Fruit fly (Drosophila melanogaster) whole organism, prepupa: ENCODE results near the gene Hers.
A peak's percentile ranks its signal among the peaks of the same experiment; 100 is the strongest.

ENCODE experiments used
- CG10669 ChIP-seq: fragments of 200-800 bp; sonication (Bioruptor generic); optimal IDR thresholded peaks from 3 replicates; lab custom pipeline; 2018; ENCODE audit warnings: missing biosample characterization, mild to moderate bottlenecking, missing genetic modification characterization, moderate library complexity
- CG11762 ChIP-seq: fragments of 200-800 bp; sonication (Bioruptor generic); optimal IDR thresholded peaks from 3 replicates; lab custom pipeline; 2016; ENCODE audit warnings: missing biosample characterization, missing genetic modification characterization; ENCODE audit not compliant: insufficient read depth
- CG11902 ChIP-seq: fragments of 200-800 bp; sonication (Bioruptor generic); optimal IDR thresholded peaks from 3 replicates; lab custom pipeline; 2016; ENCODE audit warnings: missing biosample characterization, missing genetic modification characterization
- CG16779 ChIP-seq: fragments of 200-800 bp; sonication (Bioruptor generic); optimal IDR thresholded peaks from 3 replicates; lab custom pipeline; 2017; ENCODE audit warnings: missing biosample characterization, mild to moderate bottlenecking, missing genetic modification characterization
- CG3032 ChIP-seq: fragments of 200-800 bp; optimal IDR thresholded peaks from 2 replicates; lab custom pipeline; 2019; ENCODE audit warnings: missing biosample characterization, mild to moderate bottlenecking, missing genetic modification characterization, moderate library complexity
- CG31627 ChIP-seq: fragments of 200-800 bp; sonication (Bioruptor generic); optimal IDR thresholded peaks from 3 replicates; lab custom pipeline; 2016; ENCODE audit warnings: missing biosample characterization, missing genetic modification characterization
- CG32006 ChIP-seq: fragments of 200-800 bp; sonication (Bioruptor generic); optimal IDR thresholded peaks from 3 replicates; lab custom pipeline; 2017; ENCODE audit warnings: missing biosample characterization, mild to moderate bottlenecking, missing genetic modification characterization
- CG34406 ChIP-seq: fragments of 200-800 bp; sonication (Bioruptor generic); optimal IDR thresholded peaks from 3 replicates; lab custom pipeline; 2016; ENCODE audit warnings: missing biosample characterization, missing genetic modification characterization
- CG3919 ChIP-seq: fragments of 200-800 bp; sonication (Bioruptor generic); optimal IDR thresholded peaks from 3 replicates; lab custom pipeline; 2016; ENCODE audit warnings: missing biosample characterization, missing genetic modification characterization
- CG6163 ChIP-seq: fragments of 200-800 bp; sonication (Bioruptor generic); IDR thresholded peaks from 3 replicates; pipeline ENCODE4 v1.3.6; 2022; ENCODE audit warnings: missing biosample characterization, missing genetic modification characterization
- CG6276 ChIP-seq: fragments of 200-800 bp; sonication (Bioruptor generic); optimal IDR thresholded peaks from 2 replicates; lab custom pipeline; 2017; ENCODE audit warnings: missing biosample characterization, mild to moderate bottlenecking, missing genetic modification characterization
- CG6808 ChIP-seq: fragments of 200-800 bp; sonication (Bioruptor generic); optimal IDR thresholded peaks from 3 replicates; lab custom pipeline; 2017; ENCODE audit warnings: missing biosample characterization, missing genetic modification characterization, mild to moderate bottlenecking, moderate library complexity, missing genetic modification reagents
- CG6854 ChIP-seq: fragments of 200-800 bp; sonication (Bioruptor generic); optimal IDR thresholded peaks from 2 replicates; lab custom pipeline; 2017; ENCODE audit warnings: missing biosample characterization, mild to moderate bottlenecking, missing genetic modification characterization
- CG7368 ChIP-seq: fragments of 200-800 bp; sonication (Bioruptor generic); optimal IDR thresholded peaks from 3 replicates; lab custom pipeline; 2016; ENCODE audit warnings: missing biosample characterization, missing genetic modification characterization
- CG8319 ChIP-seq: fragments of 200-800 bp; sonication (Bioruptor generic); optimal IDR thresholded peaks from 3 replicates; lab custom pipeline; 2016; ENCODE audit warnings: missing biosample characterization, missing genetic modification characterization
- CG8632 ChIP-seq: fragments of 200-800 bp; sonication (Bioruptor generic); optimal IDR thresholded peaks from 3 replicates; lab custom pipeline; 2016; ENCODE audit warnings: missing biosample characterization, missing genetic modification characterization
- CG9139 ChIP-seq: fragments of 200-800 bp; sonication (Bioruptor generic); optimal IDR thresholded peaks from 3 replicates; lab custom pipeline; 2017; ENCODE audit warnings: missing biosample characterization, mild to moderate bottlenecking, missing genetic modification characterization
- Eip75B ChIP-seq: fragments of 200-800 bp; sonication (Bioruptor generic); optimal IDR thresholded peaks from 3 replicates; lab custom pipeline; 2016; ENCODE audit warnings: missing biosample characterization, missing genetic modification characterization
- Eip78C ChIP-seq: fragments of 200-800 bp; sonication (Bioruptor generic); peaks from one replicate; lab custom pipeline; 2016; ENCODE audit warnings: missing biosample characterization, missing genetic modification characterization
- Ets21C ChIP-seq: fragments of 200-800 bp; sonication (Bioruptor generic); optimal IDR thresholded peaks from 3 replicates; lab custom pipeline; 2016; ENCODE audit warnings: missing biosample characterization, missing genetic modification characterization
- Ets96B ChIP-seq: fragments of 200-800 bp; optimal IDR thresholded peaks from 2 replicates; lab custom pipeline; 2019; ENCODE audit warnings: missing biosample characterization, mild to moderate bottlenecking, missing genetic modification characterization, moderate library complexity
- Gug ChIP-seq: fragments of 200-800 bp; sonication (Bioruptor generic); IDR thresholded peaks from 2 replicates; pipeline ENCODE4 v1.3.6; 2022; ENCODE audit warnings: missing biosample characterization, missing genetic modification characterization
- Hr4 ChIP-seq: fragments of 200-800 bp; sonication (Bioruptor generic); optimal IDR thresholded peaks from 3 replicates; lab custom pipeline; 2016; ENCODE audit warnings: missing biosample characterization, missing genetic modification characterization
- Lpt ChIP-seq: fragments of 200-800 bp; sonication (Bioruptor generic); optimal IDR thresholded peaks from 3 replicates; lab custom pipeline; 2016; ENCODE audit warnings: missing biosample characterization, missing genetic modification characterization
- Met ChIP-seq: fragments of 200-800 bp; sonication (Bioruptor generic); optimal IDR thresholded peaks from 3 replicates; lab custom pipeline; 2016; ENCODE audit warnings: missing biosample characterization, missing genetic modification characterization
- Sox14 ChIP-seq: fragments of 200-800 bp; sonication (Bioruptor generic); optimal IDR thresholded peaks from 3 replicates; lab custom pipeline; 2016; ENCODE audit warnings: missing biosample characterization, missing genetic modification characterization
- Sox15 ChIP-seq: fragments of 200-800 bp; sonication (Bioruptor generic); optimal IDR thresholded peaks from 3 replicates; lab custom pipeline; 2016; ENCODE audit warnings: missing biosample characterization, missing genetic modification characterization
- dac ChIP-seq: fragments of 200-800 bp; sonication (Bioruptor generic); optimal IDR thresholded peaks from 2 replicates; lab custom pipeline; 2017; ENCODE audit warnings: missing biosample characterization, mild to moderate bottlenecking, missing genetic modification characterization
- dsx ChIP-seq: fragments of 200-800 bp; optimal IDR thresholded peaks from 3 replicates; lab custom pipeline; 2019; ENCODE audit warnings: missing biosample characterization, mild to moderate bottlenecking, missing genetic modification characterization, moderate library complexity; ENCODE audit not compliant: poor library complexity, severe bottlenecking
- esn ChIP-seq: fragments of 200-800 bp; sonication (Bioruptor generic); optimal IDR thresholded peaks from 2 replicates; lab custom pipeline; 2016; ENCODE audit warnings: missing biosample characterization, mild to moderate bottlenecking, missing genetic modification characterization, moderate library complexity
- fd85E ChIP-seq: fragments of 200-800 bp; sonication (Bioruptor generic); optimal IDR thresholded peaks from 3 replicates; lab custom pipeline; 2016; ENCODE audit warnings: missing biosample characterization, missing genetic modification characterization
- fkh ChIP-seq: fragments of 200-800 bp; sonication (Bioruptor generic); optimal IDR thresholded peaks from 3 replicates; lab custom pipeline; 2017; ENCODE audit warnings: missing biosample characterization, mild to moderate bottlenecking, missing genetic modification characterization, moderate library complexity
- lz ChIP-seq: fragments of 200-800 bp; sonication (Bioruptor generic); optimal IDR thresholded peaks from 3 replicates; lab custom pipeline; 2016; ENCODE audit warnings: missing biosample characterization, missing genetic modification characterization
- salr ChIP-seq, 2 experiments: fragments of 200-800 bp; sonication (Bioruptor generic); optimal IDR thresholded peaks; 3 replicates each; lab custom pipeline; 2016 to 2018; ENCODE audit warnings: missing biosample characterization in 2 of 2, missing genetic modification characterization in 2 of 2, mild to moderate bottlenecking in 1 of 2
- spab ChIP-seq: fragments of 200-800 bp; sonication (Bioruptor generic); optimal IDR thresholded peaks from 2 replicates; lab custom pipeline; 2017; ENCODE audit warnings: missing biosample characterization, mild to moderate bottlenecking, missing genetic modification characterization, missing genetic modification reagents
- svp ChIP-seq: fragments of 200-800 bp; sonication (Bioruptor generic); peaks from one replicate; lab custom pipeline; 2016; ENCODE audit warnings: missing biosample characterization, missing genetic modification characterization
- topi ChIP-seq: fragments of 200-800 bp; sonication (Bioruptor generic); optimal IDR thresholded peaks from 3 replicates; lab custom pipeline; 2016; ENCODE audit warnings: missing biosample characterization, missing genetic modification characterization
- vri ChIP-seq: fragments of 200-800 bp; sonication (Bioruptor generic); optimal IDR thresholded peaks from 3 replicates; lab custom pipeline; 2016; ENCODE audit warnings: missing biosample characterization, mild to moderate bottlenecking, missing genetic modification characterization

The Hers gene

DNA sequence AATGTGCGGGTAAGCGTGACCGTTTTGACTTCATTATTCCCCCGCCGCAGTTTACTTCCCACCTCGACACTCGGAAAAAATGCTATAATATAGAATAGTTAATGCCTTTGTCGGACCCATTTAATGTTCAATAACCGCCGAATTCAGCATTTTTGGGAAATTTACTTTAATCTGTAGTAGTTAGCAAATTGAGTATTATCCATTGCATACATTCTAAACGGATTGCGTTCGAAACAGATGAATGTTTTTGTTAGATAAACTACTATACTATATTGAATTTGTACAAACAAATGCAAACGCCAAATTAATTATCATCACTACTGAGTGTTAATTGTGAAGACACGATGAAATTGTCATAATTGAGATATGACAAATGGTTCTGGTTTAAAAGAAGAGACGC, 18.3 kb downstream of the Hers start (continued):
- TF ChIP-seq fd85E (GFP tag; lab: Kevin White, UChicago) = no peak
- TF ChIP-seq CG6276 = no peak
- TF ChIP-seq Gug (GFP tag; lab: Robert Waterston, UW) = 0 out of 2 replicates have a peak, but pooled peaks have one; percentile 9
- TF ChIP-seq CG7368 (GFP tag; lab: Kevin White, UChicago) = no peak
- peak; percentile 18 for TF ChIP-seq CG3919 (GFP tag; lab: Kevin White, UChicago)
- TF ChIP-seq CG16779 (tag; lab: Kevin White, UChicago) = no peak
- TF ChIP-seq dac (GFP tag; lab: Kevin White, UChicago) = no peak
- peak; percentile 24 for TF ChIP-seq esn (GFP tag; lab: Kevin White, UChicago)
- TF ChIP-seq lz (GFP tag; lab: Kevin White, UChicago) = peak; percentile 16
- peak; percentile 7 for TF ChIP-seq topi (GFP tag; lab: Kevin White, UChicago)
- no peak for TF ChIP-seq CG31627
- TF ChIP-seq Sox15 (GFP tag; lab: Kevin White, UChicago) = no peak
- no peak for TF ChIP-seq CG9139 (GFP tag; lab: Kevin White, UChicago)
- TF ChIP-seq Ets21C (GFP tag; lab: Kevin White, UChicago) = no peak
- TF ChIP-seq Lpt = no peak
- no peak for TF ChIP-seq svp (GFP tag; lab: Kevin White, UChicago)
- TF ChIP-seq CG11902 (GFP tag; lab: Kevin White, UChicago) = no peak
- TF ChIP-seq CG8632 (GFP tag; lab: Kevin White, UChicago) = no peak
- TF ChIP-seq Eip78C (GFP tag; lab: Kevin White, UChicago) = peak; percentile 21
- no peak for TF ChIP-seq CG6854 (GFP tag; lab: Kevin White, UChicago)
- no peak for TF ChIP-seq Sox14 (GFP tag; lab: Kevin White, UChicago)
- peak; percentile 26 for TF ChIP-seq Hr4 (GFP tag; lab: Kevin White, UChicago)
- TF ChIP-seq CG10669 (GFP tag; lab: Kevin White, UChicago) = peak; percentile 20
- TF ChIP-seq CG3032 (tag; lab: Kevin White, UChicago) = peak; percentile 4
- TF ChIP-seq Ets96B = no peak
- no peak for TF ChIP-seq spab (GFP tag; lab: Kevin White, UChicago)
- TF ChIP-seq vri = no peak
- no peak for TF ChIP-seq Eip75B
- TF ChIP-seq CG6808 (GFP tag; lab: Kevin White, UChicago) = peak; percentile 25
- TF ChIP-seq CG6163 = no peak

DNA sequence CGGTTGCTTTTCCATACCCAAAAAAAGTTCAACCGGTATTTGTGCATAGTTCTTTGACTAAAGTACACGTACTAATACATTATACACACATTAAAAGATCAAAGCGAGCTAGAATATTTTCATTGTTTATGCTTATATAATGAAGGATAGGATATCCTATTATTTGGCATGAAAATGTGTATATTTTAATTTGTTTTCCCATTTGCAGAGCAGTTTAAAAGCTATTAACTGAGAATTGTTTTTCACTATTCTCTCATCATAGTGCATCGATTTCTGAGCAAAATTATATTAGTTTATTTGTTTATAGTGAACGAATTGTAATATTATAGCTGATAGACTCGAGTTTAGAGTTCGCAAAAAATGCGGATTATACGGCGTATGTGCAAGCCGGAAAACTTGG, 20.6 kb downstream of the Hers start:
- TF ChIP-seq CG32006 (GFP tag; lab: Kevin White, UChicago) = peak; percentile 24
- no peak for TF ChIP-seq Sox15 (GFP tag; lab: Kevin White, UChicago)
- TF ChIP-seq Hr4 (GFP tag; lab: Kevin White, UChicago) = peak; percentile 3
- no peak for TF ChIP-seq CG6808 (GFP tag; lab: Kevin White, UChicago)
- TF ChIP-seq CG34406 = no peak
- TF ChIP-seq salr (GFP tag; optimal IDR thresholded peaks at IDR 0.05; lab: Kevin White, UChicago) = no peak
- TF ChIP-seq lz (GFP tag; lab: Kevin White, UChicago) = no peak
- no peak for TF ChIP-seq Eip78C (GFP tag; lab: Kevin White, UChicago)
- no peak for TF ChIP-seq CG6276
- TF ChIP-seq fkh (GFP tag; lab: Kevin White, UChicago) = no peak
- no peak for TF ChIP-seq CG31627
- TF ChIP-seq dsx = no peak
- no peak for TF ChIP-seq CG3919 (GFP tag; lab: Kevin White, UChicago)
- TF ChIP-seq Met = no peak
- no peak for TF ChIP-seq CG11762 (GFP tag; lab: Kevin White, UChicago)
- TF ChIP-seq CG11902 (GFP tag; lab: Kevin White, UChicago) = no peak
- no peak for TF ChIP-seq Gug (GFP tag; lab: Robert Waterston, UW)
- no peak for TF ChIP-seq CG8319 (GFP tag; lab: Kevin White, UChicago)
